Fruit fly (Drosophila melanogaster): ENCODE results near the gene Galphaf.
A peak's percentile ranks its signal among the peaks of the same experiment; 100 is the strongest.

The Galphaf gene

DNA sequence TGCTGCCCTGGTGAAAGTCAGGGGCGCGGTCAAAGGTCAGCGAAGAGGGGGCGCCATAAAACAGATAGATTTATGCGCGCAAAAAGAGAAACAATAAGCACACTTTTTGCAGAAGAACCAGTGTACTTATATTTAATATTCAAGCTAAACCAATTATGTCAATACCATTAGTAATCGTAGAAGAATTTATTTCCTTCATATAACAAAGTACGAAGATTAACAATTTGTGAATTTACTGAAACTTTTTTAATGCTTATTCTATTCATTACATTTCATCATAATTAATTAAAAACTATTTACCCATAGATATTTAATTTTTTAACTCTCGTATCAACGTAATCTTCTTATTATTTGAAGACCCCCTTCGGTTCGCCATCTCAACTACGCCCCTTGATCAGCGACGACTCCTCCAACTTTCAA is 25.6 kb downstream of the Galphaf start (continued):
- TF ChIP-seq CG34376 (GFP tag; optimal IDR thresholded peaks at IDR 0.05) = no peak
- TF ChIP-seq wek (GFP tag; optimal IDR thresholded peaks at IDR 0.05) = no peak
- no peak for TF ChIP-seq CG6683 (GFP tag; optimal IDR thresholded peaks at IDR 0.05)
- no peak for TF ChIP-seq B-H1 (GFP tag; IDR thresholded peaks at IDR 0.05)
- peak; percentile 33 for TF ChIP-seq unpg (GFP tag; optimal IDR thresholded peaks at IDR 0.05)
- TF ChIP-seq HLH54F (GFP tag; optimal IDR thresholded peaks at IDR 0.05) = no peak
- peak; percentile 23 for TF ChIP-seq CG30020 (tag; optimal IDR thresholded peaks at IDR 0.05)
- TF ChIP-seq CG7271 (tag; optimal IDR thresholded peaks at IDR 0.05) = no peak
- no peak for TF ChIP-seq Dip3 (GFP tag; optimal IDR thresholded peaks at IDR 0.05)
- no peak for TF ChIP-seq Hand (GFP tag; optimal IDR thresholded peaks at IDR 0.05)
- TF ChIP-seq CG15011 (GFP tag; optimal IDR thresholded peaks at IDR 0.05) = no peak
- TF ChIP-seq luna (GFP tag; optimal IDR thresholded peaks at IDR 0.05) = no peak
- no peak for TF ChIP-seq CG18011 (GFP tag; optimal IDR thresholded peaks at IDR 0.05)
- no peak for TF ChIP-seq cg (GFP tag; optimal IDR thresholded peaks at IDR 0.05)
- peak; percentile 53 for TF ChIP-seq odd (GFP tag; optimal IDR thresholded peaks at IDR 0.05)
- peak; percentile 38 for TF ChIP-seq Rx (GFP tag; IDR thresholded peaks at IDR 0.05)
- TF ChIP-seq B-H2 (GFP tag; optimal IDR thresholded peaks at IDR 0.05) = no peak
- TF ChIP-seq Hey (tag; optimal IDR thresholded peaks at IDR 0.05) = no peak
- TF ChIP-seq twi (tag; optimal IDR thresholded peaks at IDR 0.05) = peak; percentile 28
- TF ChIP-seq klu (GFP tag; IDR thresholded peaks at IDR 0.05) = no peak
- TF ChIP-seq NK7.1 (GFP tag; optimal IDR thresholded peaks at IDR 0.05) = no peak
- TF ChIP-seq CG7357 (GFP tag; IDR thresholded peaks at IDR 0.05) = peak; percentile 39; the same call in 1 of the 3 replicates
- no peak for TF ChIP-seq MBD-R2 (GFP tag; IDR thresholded peaks at IDR 0.05)
- no peak for TF ChIP-seq Mrtf (GFP tag; IDR thresholded peaks at IDR 0.05)
- TF ChIP-seq CG31441 (GFP tag; IDR thresholded peaks at IDR 0.05) = peak; percentile 87
- TF ChIP-seq CG15479 (GFP tag; optimal IDR thresholded peaks at IDR 0.05) = no peak
- TF ChIP-seq CG13624 (GFP tag; optimal IDR thresholded peaks at IDR 0.05) = no peak
- no peak for TF ChIP-seq da (GFP tag; optimal IDR thresholded peaks at IDR 0.05)
- no peak for TF ChIP-seq CG43689 (GFP tag; IDR thresholded peaks at IDR 0.05)
- TF ChIP-seq Tbp (GFP tag; optimal IDR thresholded peaks at IDR 0.05) = no peak
- TF ChIP-seq tup (GFP tag; optimal IDR thresholded peaks at IDR 0.05) = no peak
- peak; percentile 76 for TF ChIP-seq CG7556 (GFP tag; optimal IDR thresholded peaks at IDR 0.05)
- TF ChIP-seq CG10654 (GFP tag; optimal IDR thresholded peaks at IDR 0.05) = peak; percentile 13
- TF ChIP-seq otp (GFP tag; IDR thresholded peaks at IDR 0.05) = no peak
- TF ChIP-seq gem (tag; optimal IDR thresholded peaks at IDR 0.05) = peak; percentile 80
- TF ChIP-seq tna (GFP tag; IDR thresholded peaks at IDR 0.05; ENCODE audit: partially characterized antibody) = no peak
- no peak for TF ChIP-seq chn (GFP tag; optimal IDR thresholded peaks at IDR 0.05)
- no peak for TF ChIP-seq CG14014 (GFP tag; IDR thresholded peaks at IDR 0.05)
- TF ChIP-seq CG12236 (GFP tag; optimal IDR thresholded peaks at IDR 0.05) = no peak
- TF ChIP-seq Dip2 (GFP tag; IDR thresholded peaks at IDR 0.05) = no peak
- peak; percentile 58 for TF ChIP-seq CG10267 (tag; optimal IDR thresholded peaks at IDR 0.05)
- no peak for TF ChIP-seq seq (GFP tag; IDR thresholded peaks at IDR 0.05)
- TF ChIP-seq jigr1 (GFP tag; IDR thresholded peaks at IDR 0.05) = no peak
- no peak for TF ChIP-seq Atf3 (GFP tag; optimal IDR thresholded peaks at IDR 0.05)
- peak; percentile 69 for TF ChIP-seq CG8924 (tag; optimal IDR thresholded peaks at IDR 0.05)
- peak; percentile 86 for TF ChIP-seq phol (tag; optimal IDR thresholded peaks at IDR 0.05)
- no peak for TF ChIP-seq corto (GFP tag; optimal IDR thresholded peaks at IDR 0.05)
- no peak for TF ChIP-seq Elba2 (GFP tag; optimal IDR thresholded peaks at IDR 0.05)
- peak; percentile 86 for TF ChIP-seq CG10979 (tag; optimal IDR thresholded peaks at IDR 0.05)
- TF ChIP-seq ATbp (GFP tag; optimal IDR thresholded peaks at IDR 0.05) = peak; percentile 74
- no peak for TF ChIP-seq dysf (GFP tag; IDR thresholded peaks at IDR 0.05)
- no peak for TF ChIP-seq crp (GFP tag; optimal IDR thresholded peaks at IDR 0.05)

All from whole organism, embryonic.